Fruit fly (Drosophila melanogaster) S2 (cell line): Measurements from ENCODE around the gene CG7910.

Experiments used
- CG8478 ChIP-seq: fragments of >200 bp; optimal IDR thresholded peaks from 2 replicates; lab custom pipeline; 2018
- CTCF ChIP-seq, 2 experiments: fragments of >200 bp; optimal IDR thresholded peaks; 2 replicates each; lab custom pipeline; 2018

Gene CG7910

DNA sequence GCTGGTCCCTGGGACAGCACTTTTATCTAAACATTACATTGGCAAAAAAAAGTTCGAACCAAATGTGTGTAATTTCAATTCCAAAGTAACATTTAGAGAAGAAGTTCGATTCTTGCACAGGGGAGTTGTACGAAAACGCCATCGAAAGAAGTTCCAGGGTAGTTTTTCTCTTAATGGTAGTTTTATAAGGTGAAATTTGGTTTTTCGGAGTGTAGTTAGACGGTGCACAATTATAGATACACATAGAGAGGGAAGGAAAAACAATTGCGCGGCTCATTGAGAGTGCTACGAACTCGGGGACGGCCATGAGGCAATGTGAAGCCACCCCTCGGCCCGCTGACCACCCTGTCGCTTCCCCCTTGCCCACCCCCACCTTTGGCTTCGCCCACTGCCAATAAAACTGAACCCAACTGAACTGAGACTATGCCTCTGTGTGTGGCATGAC is 23.2 kb downstream of the CG7910 start:
- TF ChIP-seq CG8478 (lab: Kevin White, UChicago) (no peak), CTCF (optimal IDR thresholded peaks at IDR 0.05; lab: Kevin White, UChicago) (no peak)

dm6 chr3R:8110951-8111350 is 23.9 kb downstream of the CG7910 start:
- TF ChIP-seq CG8478 (lab: Kevin White, UChicago) (no peak), CTCF (optimal IDR thresholded peaks at IDR 0.05; lab: Kevin White, UChicago) (no peak)

DNA sequence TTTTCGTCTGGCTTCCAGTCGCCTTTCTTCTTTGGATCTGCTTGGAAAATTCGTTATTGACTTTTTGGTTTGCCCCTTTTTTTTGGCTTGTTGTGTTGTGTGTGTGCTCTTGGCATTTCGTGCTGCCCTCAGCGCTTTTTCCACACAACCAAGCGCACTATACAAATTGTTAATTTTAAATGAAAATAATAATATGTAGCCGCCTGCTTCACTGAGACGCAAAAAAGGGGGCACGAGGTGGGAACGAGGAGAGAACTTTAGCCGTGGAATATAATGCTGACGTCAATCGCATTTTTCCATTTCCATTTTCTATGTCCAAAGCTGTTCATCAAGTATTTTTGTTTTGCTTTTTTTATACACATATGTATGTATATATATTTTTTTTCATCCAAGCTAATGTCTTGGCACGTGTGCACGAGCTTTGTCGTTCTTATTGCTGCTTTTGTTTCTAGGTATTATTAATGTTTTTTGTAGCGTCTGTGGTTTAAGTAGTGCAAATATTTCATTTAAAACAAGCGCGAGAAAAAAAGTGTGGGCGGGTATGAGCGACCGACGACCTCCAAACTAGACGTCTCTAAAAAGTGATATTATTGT is 24.8 kb downstream of the CG7910 start:
- TF ChIP-seq CG8478 (lab: Kevin White, UChicago) (no peak), CTCF (optimal IDR thresholded peaks at IDR 0.05; lab: Kevin White, UChicago) (no peak)

DNA sequence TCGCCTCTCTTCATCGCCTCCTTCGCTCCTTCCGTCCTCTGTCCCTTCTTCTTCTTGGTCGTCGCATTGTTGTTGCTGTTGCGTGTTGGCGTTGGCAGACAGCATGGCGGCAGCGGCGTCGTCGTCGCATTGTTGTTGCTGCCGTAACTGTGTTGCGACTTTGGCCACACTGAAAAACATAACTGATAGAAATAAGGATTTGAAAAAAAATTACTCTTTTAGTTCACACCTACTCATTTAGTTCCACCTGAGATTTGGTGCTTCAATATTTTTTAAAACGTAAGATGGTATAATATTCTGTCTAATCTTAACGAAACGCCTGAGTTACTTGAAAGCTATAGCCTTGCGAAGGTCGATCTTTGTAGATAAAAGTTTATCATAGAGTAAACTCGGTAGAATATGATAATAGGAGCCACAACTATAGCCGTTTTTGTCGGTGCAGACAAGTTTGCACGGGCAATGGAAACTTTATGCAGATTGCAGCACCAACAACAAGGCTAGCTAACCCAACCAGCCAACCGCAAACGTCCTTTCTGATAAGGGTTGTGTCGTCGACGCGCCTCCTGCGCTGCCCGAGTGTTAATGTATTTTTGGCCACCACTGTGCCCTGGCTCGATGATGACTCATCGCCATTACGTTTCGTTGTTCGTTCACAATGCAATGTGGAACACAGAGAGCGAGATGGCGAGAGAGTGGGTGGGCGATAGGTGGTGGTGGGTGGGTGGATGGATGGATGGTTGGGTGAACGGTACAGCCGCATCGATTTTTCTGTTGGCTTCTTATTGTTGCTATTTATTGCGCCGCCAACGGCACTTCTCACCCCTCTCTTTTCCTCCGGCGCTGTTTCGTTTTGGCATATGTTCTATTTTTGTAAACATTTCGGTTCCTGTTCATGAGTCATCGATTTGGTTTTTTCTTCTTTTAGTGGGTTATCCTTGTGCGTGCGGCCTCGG is 26.1 kb downstream of the CG7910 start:
- TF ChIP-seq CTCF (optimal IDR thresholded peaks at IDR 0.05; lab: Kevin White, UChicago) (no peak), CG8478 (lab: Kevin White, UChicago) (no peak)

DNA sequence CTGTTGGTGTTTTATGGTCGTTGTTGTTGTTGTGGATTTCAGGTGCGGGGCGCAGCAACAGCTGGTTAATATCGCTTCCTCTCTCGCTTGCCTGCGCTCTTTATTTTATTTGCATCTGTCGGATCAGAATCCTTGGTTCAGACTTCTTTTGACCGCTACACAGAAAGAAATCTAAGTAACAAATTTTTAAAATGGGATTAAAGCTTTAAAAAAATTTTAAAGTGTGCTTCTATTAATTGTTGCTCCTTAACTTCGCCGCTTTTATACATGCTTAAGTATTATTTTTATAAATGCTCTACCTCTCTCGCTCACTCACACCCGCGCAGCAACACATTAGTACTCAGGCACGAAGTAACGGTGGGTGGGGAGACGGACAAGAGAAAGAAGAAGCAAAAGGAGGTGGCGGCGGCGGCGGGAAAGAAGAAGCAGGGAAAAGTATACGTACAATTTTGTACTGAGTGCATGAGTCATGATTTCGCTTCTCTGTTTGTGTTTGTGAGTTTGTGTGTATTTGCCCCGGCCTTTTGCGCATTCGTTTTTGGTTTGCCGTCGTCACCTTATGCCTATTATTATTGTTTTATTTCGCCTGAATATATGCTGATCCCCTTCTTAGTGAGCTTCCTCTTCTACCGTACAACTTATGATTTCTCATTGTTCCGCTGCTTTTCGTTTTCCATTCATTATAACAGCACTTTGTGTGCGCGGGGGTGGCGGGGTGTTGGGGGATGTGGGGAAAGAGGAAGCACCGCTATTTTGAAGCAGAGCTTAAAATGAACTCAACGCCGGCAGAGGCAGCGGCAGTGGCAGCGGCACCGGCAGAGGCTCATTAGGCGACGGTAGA is 27.0 kb downstream of the CG7910 start:
- TF ChIP-seq CG8478 (lab: Kevin White, UChicago) (no peak), CTCF (optimal IDR thresholded peaks at IDR 0.05; lab: Kevin White, UChicago) (no peak)

- TF ChIP-seq CTCF (optimal IDR thresholded peaks at IDR 0.05; lab: Kevin White, UChicago) = no peak
- no peak for TF ChIP-seq CG8478 (lab: Kevin White, UChicago)
Observed at dm6 chr3R:8115205-8115604, 28.2 kb downstream of the CG7910 start.

dm6 chr3R:8115951-8116611 is 29.0 kb downstream of the CG7910 start:
- TF ChIP-seq CTCF (optimal IDR thresholded peaks at IDR 0.05; lab: Kevin White, UChicago) = no peak
- TF ChIP-seq CG8478 (lab: Kevin White, UChicago) = no peak

DNA sequence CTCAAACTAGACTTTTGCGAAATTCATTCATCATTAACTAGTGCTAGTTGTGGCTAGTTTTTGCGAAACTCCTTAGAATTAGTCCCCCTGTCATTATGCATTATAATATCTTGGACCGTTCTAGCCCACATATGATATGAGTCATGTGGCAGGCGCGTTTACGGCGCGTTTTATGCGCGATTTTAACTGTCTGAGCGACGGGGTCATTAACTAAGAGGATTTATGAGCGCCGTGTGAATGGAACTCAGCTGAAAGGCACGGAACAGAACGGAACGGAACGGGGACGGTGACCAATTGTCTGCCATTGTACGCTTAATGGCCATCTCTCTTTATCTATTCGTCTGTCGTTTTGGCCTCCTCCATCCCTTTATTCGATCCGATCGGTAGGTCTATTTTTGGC is 31.0 kb downstream of the CG7910 start:
- TF ChIP-seq CTCF (optimal IDR thresholded peaks at IDR 0.05; lab: Kevin White, UChicago) = no peak
- TF ChIP-seq CG8478 (lab: Kevin White, UChicago) = no peak

DNA sequence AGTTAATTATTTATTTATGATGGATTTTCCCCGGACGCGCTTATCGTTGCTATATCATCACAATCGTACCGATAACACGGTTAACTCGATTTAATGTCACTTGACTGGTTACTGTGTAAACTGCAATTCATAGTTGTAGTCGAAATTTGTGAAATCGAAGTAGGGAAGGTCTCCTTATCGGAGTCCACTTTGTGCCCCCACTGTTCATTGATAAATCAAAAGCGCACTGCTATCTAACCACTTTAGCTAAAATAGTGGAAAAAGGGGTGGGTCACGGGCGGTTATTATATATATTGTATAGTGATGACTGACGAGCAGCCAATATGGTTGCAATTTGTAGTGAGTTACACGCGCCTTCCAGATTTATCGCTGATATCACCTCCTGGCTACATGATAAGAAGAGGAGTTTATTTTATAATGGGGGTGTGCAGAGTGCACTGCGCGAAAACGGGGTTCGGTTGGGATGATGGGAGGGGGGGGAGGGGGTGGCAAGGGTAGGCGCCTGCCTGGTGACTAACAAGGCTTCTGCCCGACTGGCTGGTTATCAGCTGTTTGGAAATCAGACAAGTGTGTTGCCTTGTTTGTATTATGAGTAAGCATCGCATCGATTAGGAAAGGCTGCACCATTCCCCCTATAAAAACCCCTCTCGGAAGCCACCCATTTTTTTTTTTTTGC is 31.9 kb downstream of the CG7910 start:
- TF ChIP-seq CTCF (optimal IDR thresholded peaks at IDR 0.05; lab: Kevin White, UChicago) = no peak
- TF ChIP-seq CG8478 (lab: Kevin White, UChicago) = no peak

DNA sequence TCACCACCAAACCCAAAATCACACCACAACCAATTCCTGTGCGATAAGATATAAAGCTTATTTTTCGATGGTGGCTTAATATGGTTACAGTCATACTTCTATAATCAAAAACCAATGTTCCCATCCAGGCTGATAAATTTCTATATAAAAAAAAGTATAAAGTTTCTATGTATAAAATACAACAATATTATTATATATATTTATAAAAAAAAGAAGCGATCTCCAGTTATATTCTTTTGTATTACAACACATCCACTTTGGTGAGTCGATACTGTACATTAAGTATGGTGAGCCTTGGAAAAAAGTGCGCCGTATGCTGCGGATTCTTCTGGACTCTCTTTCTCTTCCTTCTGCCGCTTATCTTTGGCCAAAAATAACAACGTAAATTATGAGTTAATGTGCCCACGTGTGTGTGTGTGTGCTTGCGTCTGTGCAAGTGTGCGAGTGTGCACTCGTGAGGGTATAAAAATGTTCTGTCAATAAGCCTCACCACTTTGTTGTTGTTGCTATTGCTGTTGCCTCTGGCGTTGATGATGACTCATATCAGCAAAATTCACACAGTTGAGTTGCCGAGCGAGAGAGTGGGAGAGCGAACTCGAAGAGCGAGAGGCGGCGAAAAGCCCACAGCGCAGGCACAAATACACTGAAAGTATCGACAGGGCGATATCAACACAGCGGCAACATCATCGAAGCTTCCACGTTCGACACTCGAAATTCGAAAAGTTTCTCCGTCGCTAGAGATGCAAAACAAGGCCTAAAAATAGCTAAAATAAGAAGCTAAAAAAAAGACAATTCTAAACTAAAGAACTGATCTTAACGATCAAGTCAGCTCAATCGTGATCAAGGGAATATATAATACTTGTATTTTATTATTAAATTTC is 32.6 kb downstream of the CG7910 start:
- TF ChIP-seq CTCF (optimal IDR thresholded peaks at IDR 0.05; lab: Kevin White, UChicago) (no peak), CG8478 (lab: Kevin White, UChicago) (no peak)

DNA sequence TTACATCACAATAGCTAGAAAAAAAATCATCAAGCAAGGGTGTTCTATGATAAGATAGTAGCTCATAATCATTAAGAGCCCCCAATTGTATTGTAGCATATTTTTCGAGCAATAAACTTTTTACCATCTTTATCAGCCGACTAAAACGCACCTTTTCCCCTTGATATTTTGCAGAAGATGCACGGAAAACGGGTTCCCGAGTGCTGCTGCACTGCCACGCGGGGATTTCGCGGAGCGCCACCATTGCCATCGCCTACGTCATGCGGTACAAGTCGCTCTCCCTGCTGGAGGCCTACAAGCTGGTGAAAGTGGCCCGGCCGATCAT is 33.2 kb downstream of the CG7910 start:
- no peak for TF ChIP-seq CTCF (optimal IDR thresholded peaks at IDR 0.05; lab: Kevin White, UChicago)
- no peak for TF ChIP-seq CG8478 (lab: Kevin White, UChicago)

DNA sequence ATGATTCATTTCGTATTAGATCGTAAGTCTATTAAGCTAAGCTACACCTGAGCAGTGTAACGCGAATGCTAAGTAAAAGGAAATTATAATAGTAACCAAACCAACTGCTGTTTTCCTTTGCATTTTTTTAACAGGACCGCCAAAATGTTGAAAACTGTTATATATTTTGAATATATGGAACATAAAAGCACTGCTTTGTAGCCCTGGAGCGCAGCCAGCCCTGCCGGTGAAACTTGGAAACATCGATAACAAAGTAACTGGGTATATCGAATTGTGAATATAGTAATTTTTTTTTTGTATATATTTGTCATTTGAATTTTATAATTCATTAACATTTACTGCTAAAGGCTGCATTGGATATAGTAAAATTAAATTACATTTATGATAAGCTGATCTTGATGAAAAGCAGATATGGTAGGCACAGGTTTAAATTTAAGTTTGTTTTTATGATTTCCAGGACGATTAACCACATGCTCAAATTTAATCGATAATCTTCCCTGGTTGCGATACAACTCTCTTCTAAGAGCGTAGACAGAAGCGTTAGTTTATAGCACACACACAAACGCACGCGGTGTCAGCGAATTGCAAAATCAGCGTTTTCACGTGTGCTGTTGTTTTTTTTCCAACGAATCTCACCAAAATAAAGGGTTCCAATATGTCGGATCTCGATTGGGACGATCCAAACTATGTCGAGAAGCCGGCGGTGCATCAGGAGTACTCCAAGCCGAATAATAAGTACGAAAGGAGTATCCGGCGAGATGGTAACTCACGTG is 35.3 kb downstream of the CG7910 start, which contains the start of gene CG7878:
Gene CG7878, plus strand, starts transcription at position 528 of the 773 bp plus-strand sequence.
- TF ChIP-seq CG8478 (lab: Kevin White, UChicago) = no peak
- no peak for TF ChIP-seq CTCF (optimal IDR thresholded peaks at IDR 0.05; lab: Kevin White, UChicago)
